2 fruit fly cellular contexts compared by ENCODE assay signal in the genomic region with DNA sequence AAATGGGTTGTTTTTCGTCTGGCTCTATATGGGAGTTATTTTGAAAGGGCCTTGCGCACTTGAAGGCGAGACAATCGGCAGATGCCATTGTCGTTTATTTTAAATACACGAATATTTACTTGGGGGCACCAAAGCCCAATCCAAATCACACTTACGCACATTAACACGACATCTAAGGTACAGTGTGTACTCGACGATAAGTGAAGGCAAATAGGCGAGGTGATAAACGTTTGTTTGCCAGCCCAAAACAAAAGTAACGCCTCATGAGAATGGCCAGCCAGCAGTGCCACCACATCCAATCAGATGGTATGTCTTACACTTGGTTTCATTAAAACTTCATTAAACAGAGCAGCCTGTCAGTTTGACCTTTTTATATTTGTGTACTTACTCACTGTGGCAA.
TF ChIP-seq lines count a peak whose summit lies in the region.

No protein-coding gene starts in this region.

- no peak for TF ChIP-seq CTCF in whole organism, embryonic (GFP tag; optimal IDR thresholded peaks at IDR 0.05; lab: Kevin White, UChicago)

TF ChIP-seq in whole organism, embryonic, 481 proteins besides CTCF, POLR2A, EP300 and RAD21 (continues in another document):
- TF ChIP-seq ranshi (GFP tag; IDR thresholded peaks at IDR 0.05; lab: Robert Waterston, UW) (no peak), CG10209 (GFP tag; optimal IDR thresholded peaks at IDR 0.05; lab: Kevin White, UChicago) (peak; percentile 55), CG12104 (GFP tag; optimal IDR thresholded peaks at IDR 0.05; lab: Kevin White, UChicago) (peak; percentile 8), twi (tag; optimal IDR thresholded peaks at IDR 0.05; lab: Kevin White, UChicago) (peak; percentile 32), Oli (tag; optimal IDR thresholded peaks at IDR 0.05; lab: Kevin White, UChicago) (no peak), Atf6 (GFP tag; IDR thresholded peaks at IDR 0.05; lab: Robert Waterston, UW) (no peak), zfh2 (GFP tag; optimal IDR thresholded peaks at IDR 0.05; lab: Kevin White, UChicago) (no peak), Ravus (GFP tag; IDR thresholded peaks at IDR 0.05; lab: Robert Waterston, UW) (no peak), CG2120 (GFP tag; optimal IDR thresholded peaks at IDR 0.05; lab: Kevin White, UChicago) (no peak), ac (GFP tag; optimal IDR thresholded peaks at IDR 0.05; lab: Kevin White, UChicago) (peak; percentile 91), CG1603 (tag; optimal IDR thresholded peaks at IDR 0.05; lab: Kevin White, UChicago) (peak; percentile 78), bsh (GFP tag; optimal IDR thresholded peaks at IDR 0.05; lab: Kevin White, UChicago) (peak in 1 of 2 experiments; percentile 60), mam (GFP tag; optimal IDR thresholded peaks at IDR 0.05; lab: Kevin White, UChicago) (no peak), phol (tag; optimal IDR thresholded peaks at IDR 0.05; lab: Kevin White, UChicago) (no peak), CG10565 (GFP tag; optimal IDR thresholded peaks at IDR 0.05; lab: Kevin White, UChicago) (no peak), pnt (GFP tag; optimal IDR thresholded peaks at IDR 0.05; lab: Kevin White, UChicago) (no peak), Blimp-1 (GFP tag; optimal IDR thresholded peaks at IDR 0.05; lab: Kevin White, UChicago) (peak; percentile 55), nmo (GFP tag; optimal IDR thresholded peaks at IDR 0.05; lab: Kevin White, UChicago) (no peak), sisA (GFP tag; IDR thresholded peaks at IDR 0.05; lab: Robert Waterston, UW) (no peak), CG34224 (GFP tag; IDR thresholded peaks at IDR 0.05; lab: Robert Waterston, UW; ENCODE audit: partially characterized antibody) (no peak), CG4730 (GFP tag; IDR thresholded peaks at IDR 0.05; lab: Robert Waterston, UW) (no peak), HLHmδ (GFP tag; optimal IDR thresholded peaks at IDR 0.05; lab: Kevin White, UChicago) (peak; percentile 58), PHDP (tag; optimal IDR thresholded peaks at IDR 0.05; lab: Kevin White, UChicago) (peak; percentile 1), CG13296 (GFP tag; optimal IDR thresholded peaks at IDR 0.05; lab: Kevin White, UChicago) (no peak), HmgD (GFP tag; optimal IDR thresholded peaks at IDR 0.05; lab: Kevin White, UChicago) (no peak), Oaz (GFP tag; IDR thresholded peaks at IDR 0.05; lab: Robert Waterston, UW) (no peak), CG16815 (GFP tag; optimal IDR thresholded peaks at IDR 0.05; lab: Kevin White, UChicago) (no peak), chinmo (GFP tag; IDR thresholded peaks at IDR 0.05; lab: Robert Waterston, UW; ENCODE audit: partially characterized antibody) (no peak), Mad (GFP tag; optimal IDR thresholded peaks at IDR 0.05; lab: Kevin White, UChicago) (no peak), Asciz (GFP tag; optimal IDR thresholded peaks at IDR 0.05; lab: Kevin White, UChicago) (peak; percentile 65), CG3281 (GFP tag; optimal IDR thresholded peaks at IDR 0.05; lab: Kevin White, UChicago) (no peak), CG6254 (GFP tag; optimal IDR thresholded peaks at IDR 0.05; lab: Kevin White, UChicago) (peak; percentile 57), sima (GFP tag; optimal IDR thresholded peaks at IDR 0.05; lab: Kevin White, UChicago) (no peak), CrebB (tag; optimal IDR thresholded peaks at IDR 0.05; lab: Kevin White, UChicago) (peak; percentile 71), CG18011 (GFP tag; optimal IDR thresholded peaks at IDR 0.05; lab: Kevin White, UChicago) (no peak), Sox102F (GFP tag; optimal IDR thresholded peaks at IDR 0.05; lab: Kevin White, UChicago) (peak; percentile 20), CG14441 (GFP tag; IDR thresholded peaks at IDR 0.05; lab: Robert Waterston, UW) (no peak), CG11398 (GFP tag; optimal IDR thresholded peaks at IDR 0.05; lab: Kevin White, UChicago) (peak; percentile 52), hkb (optimal IDR thresholded peaks at IDR 0.05; lab: Kevin White, UChicago) (no peak), hkb (GFP tag; IDR thresholded peaks at IDR 0.05; lab: Robert Waterston, UW) (peak; percentile 66), Sin3A (optimal IDR thresholded peaks at IDR 0.05; lab: Kevin White, UChicago) (no peak), CG1832 (GFP tag; optimal IDR thresholded peaks at IDR 0.05; lab: Kevin White, UChicago) (no peak), bcd (GFP tag; optimal IDR thresholded peaks at IDR 0.05; lab: Kevin White, UChicago) (peak; percentile 18), Lim3 (GFP tag; IDR thresholded peaks at IDR 0.05; lab: Robert Waterston, UW) (no peak), tap (tag; optimal IDR thresholded peaks at IDR 0.05; lab: Kevin White, UChicago) (peak; percentile 30)

TF ChIP-seq in whole organism, prepupa, 60 proteins besides CTCF, POLR2A, EP300 and RAD21:
- TF ChIP-seq ss (GFP tag; optimal IDR thresholded peaks at IDR 0.05; lab: Kevin White, UChicago) (no peak), fkh (GFP tag; optimal IDR thresholded peaks at IDR 0.05; lab: Kevin White, UChicago) (peak; percentile 95)
TF ChIP-seq in whole organism, prepupa: peak in this region for 1.

Comparison
In these comparisons a context has a peak if more than half of its experiments do, and no peak if none do; other contexts are left out.
1. Of the 7 proteins assayed by ChIP-seq in both whole organism, embryonic and whole organism, prepupa: peak only in whole organism, embryonic: Blimp-1 and Sox102F; only in whole organism, prepupa: none; in both: none; in neither: 5.